Fruit fly (Drosophila melanogaster): ENCODE data around the gene FucTB.

The FucTB gene

dm6 chr2L:9437216-9437715 is 6.4 kb upstream of the FucTB start, which contains the start of gene numb:
Gene numb (plus strand): TSS chr2L:9437469.
- TF ChIP-seq pzg (GFP tag; optimal IDR thresholded peaks at IDR 0.05): peak; percentile 43
- TF ChIP-seq Hr51 (GFP tag; optimal IDR thresholded peaks at IDR 0.05): peak in 1 of 2 experiments; percentile 3
- no peak for TF ChIP-seq nerfin-1 (tag; optimal IDR thresholded peaks at IDR 0.05)
- TF ChIP-seq cato (GFP tag; optimal IDR thresholded peaks at IDR 0.05; ENCODE audit: borderline replicate concordance): no peak
- TF ChIP-seq CG8924 (tag; optimal IDR thresholded peaks at IDR 0.05): peak; percentile 27
- TF ChIP-seq CG32532 (GFP tag; IDR thresholded peaks at IDR 0.05): peak; percentile 39
- peak; percentile 56 for TF ChIP-seq abd-A (tag; optimal IDR thresholded peaks at IDR 0.05)
- peak; percentile 41 for TF ChIP-seq CG10462 (GFP tag; optimal IDR thresholded peaks at IDR 0.05)
- 0 out of 3 replicates have a peak, but pooled peaks have one; percentile 16 for TF ChIP-seq zen2 (GFP tag; IDR thresholded peaks at IDR 0.05; ENCODE audit: partially characterized antibody)
- TF ChIP-seq CG10654 (GFP tag; optimal IDR thresholded peaks at IDR 0.05): no peak
- no peak for TF ChIP-seq CG10565 (GFP tag; optimal IDR thresholded peaks at IDR 0.05)
- TF ChIP-seq Dfd (GFP tag; optimal IDR thresholded peaks at IDR 0.05): peak in 1 of 2 experiments; percentile 33
- TF ChIP-seq CG11093 (GFP tag; IDR thresholded peaks at IDR 0.05): 0 out of 3 replicates have a peak, but pooled peaks have one; percentile 24
- TF ChIP-seq lab (GFP tag; optimal IDR thresholded peaks at IDR 0.05): peak; percentile 52
- peak; percentile 68; the same call in 1 of the 3 replicates for TF ChIP-seq CG2199 (GFP tag; IDR thresholded peaks at IDR 0.05)
- peak; percentile 17; the same call in 1 of the 2 replicates for TF ChIP-seq MBD-R2 (GFP tag; IDR thresholded peaks at IDR 0.05)
- no peak for TF ChIP-seq CG17802 (tag; optimal IDR thresholded peaks at IDR 0.05)
- TF ChIP-seq Dbx (GFP tag; IDR thresholded peaks at IDR 0.05): peak; percentile 67; the same call in 1 of the 3 replicates
- TF ChIP-seq Sry-β (GFP tag; optimal IDR thresholded peaks at IDR 0.05): no peak
- peak; percentile 56; the same call in 1 of the 3 replicates for TF ChIP-seq CG34422 (GFP tag; IDR thresholded peaks at IDR 0.05)
- TF ChIP-seq ttk (GFP tag; IDR thresholded peaks at IDR 0.05): peak; percentile 55; the same call in 1 of the 2 replicates
- TF ChIP-seq CG18011 (GFP tag; optimal IDR thresholded peaks at IDR 0.05): no peak
- peak; percentile 16 for TF ChIP-seq grau (tag; optimal IDR thresholded peaks at IDR 0.05)
- TF ChIP-seq NC2β (GFP tag; optimal IDR thresholded peaks at IDR 0.05): no peak
- peak; percentile 68; the same call in 1 of the 2 replicates for TF ChIP-seq CG16779 (GFP tag; IDR thresholded peaks at IDR 0.05)
- TF ChIP-seq CG31388 (GFP tag; optimal IDR thresholded peaks at IDR 0.05): no peak
- peak; percentile 16; the same call in 1 of the 2 replicates for TF ChIP-seq stc (GFP tag; IDR thresholded peaks at IDR 0.05)
- TF ChIP-seq bab2 (GFP tag; optimal IDR thresholded peaks at IDR 0.05): no peak
- TF ChIP-seq ftz-f1 (GFP tag; optimal IDR thresholded peaks at IDR 0.05): peak; percentile 9
- TF ChIP-seq az2 (GFP tag; optimal IDR thresholded peaks at IDR 0.05): no peak
- no peak for TF ChIP-seq CG4360 (GFP tag; IDR thresholded peaks at IDR 0.05)
- TF ChIP-seq ind (GFP tag; optimal IDR thresholded peaks at IDR 0.05): no peak
- peak; percentile 50; the same call in 1 of the 2 replicates for TF ChIP-seq Adf1 (GFP tag; IDR thresholded peaks at IDR 0.05)
- peak; percentile 4 for TF ChIP-seq Dp (GFP tag; optimal IDR thresholded peaks at IDR 0.05)
- TF ChIP-seq CG17912 (GFP tag; optimal IDR thresholded peaks at IDR 0.05): no peak
- no peak for TF ChIP-seq cwo (GFP tag; optimal IDR thresholded peaks at IDR 0.05)
- 0 out of 4 replicates have a peak, but pooled peaks have one; percentile 69 for TF ChIP-seq chinmo (GFP tag; IDR thresholded peaks at IDR 0.05; ENCODE audit: partially characterized antibody)
- TF ChIP-seq HHEX (GFP tag; optimal IDR thresholded peaks at IDR 0.05): peak; percentile 16
- peak; percentile 18; the same call in 1 of the 2 replicates for TF ChIP-seq bbx (GFP tag; IDR thresholded peaks at IDR 0.05; ENCODE audit: partially characterized antibody)
- peak; percentile 3 for TF ChIP-seq CG13624 (GFP tag; optimal IDR thresholded peaks at IDR 0.05)
- peak; percentile 29 for TF ChIP-seq Scr (GFP tag; IDR thresholded peaks at IDR 0.05; ENCODE audit: partially characterized antibody)
- TF ChIP-seq Trl (optimal IDR thresholded peaks at IDR 0.05): peak; percentile 59 to 83
- TF ChIP-seq Trl (GFP tag; optimal IDR thresholded peaks at IDR 0.05): no peak
- peak; percentile 85 for TF ChIP-seq Myb (GFP tag; optimal IDR thresholded peaks at IDR 0.05)
- peak; percentile 76 for TF ChIP-seq cg (GFP tag; optimal IDR thresholded peaks at IDR 0.05)
- TF ChIP-seq dm (GFP tag; optimal IDR thresholded peaks at IDR 0.05): peak; percentile 42
- TF ChIP-seq tna (GFP tag; IDR thresholded peaks at IDR 0.05; ENCODE audit: partially characterized antibody): 0 out of 2 replicates have a peak, but pooled peaks have one; percentile 21
- no peak for TF ChIP-seq twi (tag; optimal IDR thresholded peaks at IDR 0.05)
- no peak for TF ChIP-seq Oli (tag; optimal IDR thresholded peaks at IDR 0.05)
